Worm (Caenorhabditis elegans) whole organism, midembryonic: ENCODE results near the gene pho-9.

Experiments
- T22C8.4 ChIP-seq: fragments of 200-800 bp; sonication (Bioruptor generic); IDR thresholded peaks from 2 replicates; pipeline ENCODE4 v1.3.6; 2022; ENCODE audit warnings: missing genetic modification characterization, missing compliant biosample characterization
- cog-1 ChIP-seq: sonication (generic microtip); optimal IDR thresholded peaks from 2 replicates; lab custom pipeline; 2016; ENCODE audit warnings: missing genetic modification characterization, missing compliant biosample characterization
- flt-1 ChIP-seq: fragments of 200-800 bp; sonication (Bioruptor generic); IDR thresholded peaks from 2 replicates; pipeline ENCODE4 v1.3.6; 2022; ENCODE audit warnings: missing genetic modification characterization, missing compliant biosample characterization
- klf-2 ChIP-seq: fragments of 200-800 bp; sonication (Bioruptor generic); conservative IDR thresholded peaks from 2 replicates; pipeline ENCODE4 v1.3.6; 2022; ENCODE audit warnings: missing genetic modification reagents, missing genetic modification characterization, missing compliant biosample characterization
- med-1 ChIP-seq: sonication (generic microtip); optimal IDR thresholded peaks from 2 replicates; lab custom pipeline; 2017; ENCODE audit warnings: missing genetic modification characterization, mild to moderate bottlenecking, missing compliant biosample characterization, antibody characterized with exemption, missing genetic modification reagents; ENCODE audit not compliant: insufficient read depth
- ref-1 ChIP-seq: fragments of 200-800 bp; sonication (Bioruptor generic); conservative IDR thresholded peaks from 2 replicates; pipeline ENCODE4 v1.3.6; 2022; ENCODE audit warnings: missing genetic modification reagents, missing genetic modification characterization, missing compliant biosample characterization
- tab-1 ChIP-seq: fragments of 200-800 bp; sonication (Bioruptor generic); IDR thresholded peaks from 2 replicates; pipeline ENCODE4 v1.3.6; 2022; ENCODE audit warnings: missing genetic modification characterization, missing compliant biosample characterization
- ztf-23 ChIP-seq: fragments of 200-800 bp; sonication (Bioruptor generic); IDR thresholded peaks from 2 replicates; pipeline ENCODE4 v1.3.6; 2022; ENCODE audit warnings: missing genetic modification reagents, missing genetic modification characterization, missing compliant biosample characterization
- ztf-29 ChIP-seq: fragments of 200-800 bp; sonication (Bioruptor generic); IDR thresholded peaks from 2 replicates; pipeline ENCODE4 v1.3.6; 2022; ENCODE audit warnings: missing genetic modification reagents, missing genetic modification characterization, missing compliant biosample characterization

pho-9 gene

ce11 chrIII:2756260-2756659, 4.4 kb downstream of the pho-9 start, which contains the start of gene gldi-9:
gldi-9 (minus strand) TSS chrIII:2756360.
- no peak for TF ChIP-seq T22C8.4 (GFP tag; lab: Robert Waterston, UW)
- TF ChIP-seq tab-1 (GFP tag; lab: Robert Waterston, UW), result no peak
- TF ChIP-seq klf-2 (GFP tag; lab: Robert Waterston, UW), result no peak
- TF ChIP-seq med-1, result no peak
- 0 out of 2 replicates have a peak, but pooled peaks have one; percentile 35 for TF ChIP-seq flt-1 (GFP tag; lab: Robert Waterston, UW)

DNA sequence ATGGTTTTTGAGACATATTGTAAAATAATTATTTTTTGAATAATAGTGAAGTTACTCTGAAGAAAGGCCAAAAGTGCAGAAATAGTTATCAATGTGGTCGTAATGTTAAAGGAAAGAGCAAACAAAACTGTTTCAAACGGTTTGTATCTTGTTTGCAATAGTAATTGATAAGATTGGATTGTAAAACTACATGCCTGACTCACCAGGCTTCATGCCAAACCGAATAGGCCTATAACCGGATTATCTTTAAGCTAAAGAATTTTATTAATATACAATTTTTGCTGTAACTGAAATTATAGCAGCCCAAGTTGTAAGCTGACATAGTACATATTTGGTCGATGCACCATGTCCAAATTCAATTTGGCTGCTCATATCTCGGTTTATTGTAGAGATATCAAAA, 14.1 kb downstream of the pho-9 start, which contains the start of gene Y71H2AM.14:
TSS of gene Y71H2AM.14 (minus strand) at position 101 of the 400 bp plus-strand sequence.
- no peak for TF ChIP-seq ref-1 (GFP tag; lab: Robert Waterston, UW)
- TF ChIP-seq klf-2 (GFP tag; lab: Robert Waterston, UW), result no peak
- TF ChIP-seq med-1, result no peak
- no peak for TF ChIP-seq ztf-29
- no peak for TF ChIP-seq T22C8.4 (GFP tag; lab: Robert Waterston, UW)
- no peak for TF ChIP-seq tab-1 (GFP tag; lab: Robert Waterston, UW)
- TF ChIP-seq flt-1 (GFP tag; lab: Robert Waterston, UW), result no peak
- TF ChIP-seq ztf-23 (GFP tag; lab: Robert Waterston, UW), result no peak

DNA sequence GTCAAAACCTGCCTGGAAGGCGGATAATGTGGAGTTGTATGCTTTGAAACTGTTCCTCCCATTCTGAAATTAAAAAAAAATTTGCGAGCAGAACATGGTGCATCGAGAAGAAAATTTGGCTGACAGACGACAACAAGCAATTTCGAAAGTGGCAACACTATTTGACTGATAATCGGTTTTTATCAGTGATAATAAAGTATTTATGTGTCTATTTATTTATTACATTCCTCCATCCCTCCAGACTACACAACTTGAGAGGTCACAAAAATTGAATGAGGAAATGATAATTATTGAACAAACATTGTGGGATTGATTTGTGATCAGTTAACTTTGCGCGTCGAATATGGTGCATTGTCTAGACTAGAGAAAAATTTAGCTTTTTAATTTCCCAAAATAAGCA, 21.1 kb downstream of the pho-9 start, which contains the start of gene cest-25:
TSS of gene cest-25 (minus strand) at position 63 of the 400 bp plus-strand sequence.
- TF ChIP-seq med-1 (no peak), T22C8.4 (GFP tag; lab: Robert Waterston, UW) (no peak), tab-1 (GFP tag; lab: Robert Waterston, UW) (no peak), cog-1 (tag; lab: Kevin White, UChicago) (no peak), flt-1 (GFP tag; lab: Robert Waterston, UW) (no peak), ref-1 (GFP tag; lab: Robert Waterston, UW) (no peak), ztf-29 (no peak)

- TF ChIP-seq tab-1 (GFP tag; lab: Robert Waterston, UW) (no peak), cog-1 (tag; lab: Kevin White, UChicago) (no peak), med-1 (no peak), flt-1 (GFP tag; lab: Robert Waterston, UW) (no peak), ztf-29 (no peak), ref-1 (GFP tag; lab: Robert Waterston, UW) (no peak), klf-2 (GFP tag; lab: Robert Waterston, UW) (no peak), T22C8.4 (GFP tag; lab: Robert Waterston, UW) (no peak)
These were observed 26.9 kb downstream of the pho-9 start, which contains the start of gene Y71H2AM.12 for ce11 chrIII:2733606-2734183. Y71H2AM.12 (minus strand) TSS chrIII:2734091.

DNA sequence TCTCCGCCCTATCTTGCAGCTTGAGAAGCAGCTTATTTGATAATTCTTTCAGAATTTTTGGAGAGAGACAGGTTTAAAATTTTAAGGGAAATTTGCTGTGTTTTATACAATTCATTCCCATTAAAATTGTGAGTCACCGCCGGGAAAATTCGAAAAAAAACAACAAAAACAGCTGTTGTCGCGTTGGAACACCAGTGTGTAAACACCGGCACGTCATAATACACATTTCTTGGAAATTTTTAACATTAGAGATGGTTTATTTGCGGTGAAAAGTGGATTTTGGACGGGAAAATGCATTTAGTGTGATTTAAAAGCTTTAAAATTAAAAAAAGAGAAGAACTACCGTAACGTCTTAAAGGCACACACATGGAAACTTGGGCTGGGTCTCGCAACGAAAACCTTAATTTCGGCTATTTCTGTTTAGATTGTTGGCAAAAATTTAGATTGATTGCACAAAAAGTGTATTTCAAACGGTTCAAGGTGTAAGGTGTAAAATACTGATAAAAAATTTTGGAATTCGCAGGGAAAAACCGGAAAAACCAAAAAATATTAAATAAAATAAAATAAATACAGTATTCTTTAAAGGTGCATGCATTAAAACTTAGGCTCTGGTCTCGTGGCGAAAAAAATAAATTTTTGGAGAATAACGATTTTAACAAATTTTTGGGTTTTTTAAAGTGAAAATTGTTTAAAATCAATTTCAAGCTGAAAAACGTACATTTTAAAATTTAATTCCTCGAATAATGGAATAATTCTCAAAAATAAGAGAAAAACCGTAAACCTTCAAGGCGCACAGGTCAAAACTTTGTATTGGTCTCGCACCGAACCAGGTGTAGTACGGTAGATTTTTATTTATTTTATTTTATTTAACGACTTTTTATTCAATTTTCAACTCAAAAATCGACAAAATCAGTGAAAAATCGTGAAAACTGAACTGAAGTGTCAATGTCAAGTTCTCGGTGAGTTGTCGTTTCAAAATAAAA, 35.1 kb downstream of the pho-9 start, which contains the start of gene cosa-1:
TSS of gene cosa-1 (plus strand) at position 896 of the 983 bp plus-strand sequence.
- no peak for TF ChIP-seq T22C8.4 (GFP tag; lab: Robert Waterston, UW)
- no peak for TF ChIP-seq flt-1 (GFP tag; lab: Robert Waterston, UW)

DNA sequence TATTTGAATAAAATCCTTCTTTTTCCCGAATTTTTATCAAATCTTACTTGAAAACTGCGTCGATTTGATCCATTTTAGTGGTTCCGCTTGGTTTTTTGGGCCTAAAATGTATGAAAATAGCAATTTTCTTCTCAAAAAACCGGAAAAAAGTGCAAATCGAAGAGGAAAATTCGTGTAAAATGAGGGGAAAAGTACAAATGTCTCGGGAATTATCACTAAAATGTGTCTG, 35.7 kb downstream of the pho-9 start, which contains the start of gene Y71H2AM.11:
TSS of gene Y71H2AM.11 (minus strand) at position 101 of the 229 bp plus-strand sequence.
- TF ChIP-seq flt-1 (GFP tag; lab: Robert Waterston, UW), result no peak
- no peak for TF ChIP-seq T22C8.4 (GFP tag; lab: Robert Waterston, UW)
- TF ChIP-seq ref-1 (GFP tag; lab: Robert Waterston, UW), result no peak
- TF ChIP-seq med-1, result no peak
- no peak for TF ChIP-seq ztf-29
- no peak for TF ChIP-seq cog-1 (tag; lab: Kevin White, UChicago)
- TF ChIP-seq ztf-23 (GFP tag; lab: Robert Waterston, UW), result no peak

DNA sequence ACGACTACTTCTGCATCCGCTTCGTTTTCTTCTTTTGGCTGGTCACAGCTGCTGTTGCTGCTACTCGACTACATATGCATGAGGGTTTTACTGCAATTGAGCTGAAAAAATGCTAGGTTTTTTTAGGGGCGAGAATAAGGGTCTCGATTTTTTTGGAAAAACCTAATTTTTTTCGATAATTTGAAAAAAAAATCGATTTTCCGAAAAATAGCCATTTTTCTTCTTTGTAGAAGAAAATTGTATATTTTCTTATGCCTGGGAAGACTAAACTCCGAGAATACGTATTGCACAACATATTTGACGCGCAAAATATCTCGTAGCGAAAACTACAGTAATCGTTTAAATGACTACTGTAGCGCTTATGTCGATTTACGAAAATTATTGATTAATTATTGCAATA, 44.1 kb downstream of the pho-9 start, which contains the start of gene tmem-132:
TSS of gene tmem-132 (minus strand) at position 101 of the 400 bp plus-strand sequence.
- TF ChIP-seq ztf-29 (no peak), ztf-23 (GFP tag; lab: Robert Waterston, UW) (no peak), tab-1 (GFP tag; lab: Robert Waterston, UW) (no peak), klf-2 (GFP tag; lab: Robert Waterston, UW) (no peak), cog-1 (tag; lab: Kevin White, UChicago) (no peak), T22C8.4 (GFP tag; lab: Robert Waterston, UW) (no peak)

DNA sequence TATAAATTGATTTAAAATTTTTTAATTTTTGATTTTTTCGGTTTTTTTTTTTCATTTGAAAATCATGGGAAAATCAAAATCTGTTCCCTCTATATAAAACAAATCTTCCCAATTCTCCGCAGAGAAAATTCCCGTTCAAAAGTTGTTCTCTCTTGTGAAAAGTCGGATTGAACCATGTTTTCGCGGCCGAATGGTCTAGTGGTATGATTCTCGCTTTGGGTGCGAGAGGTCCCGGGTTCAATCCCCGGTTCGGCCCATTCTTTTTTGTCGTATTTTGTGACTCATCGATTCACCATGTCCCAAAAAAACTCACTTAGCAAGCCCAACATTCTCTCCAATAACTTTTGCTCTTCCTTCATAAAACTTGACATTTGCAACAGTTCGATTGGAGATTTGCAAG, 49.1 kb downstream of the pho-9 start:
- no peak for TF ChIP-seq T22C8.4 (GFP tag; lab: Robert Waterston, UW)
- TF ChIP-seq ztf-23 (GFP tag; lab: Robert Waterston, UW), result 0 out of 2 replicates have a peak, but pooled peaks have one; percentile 31
- no peak for TF ChIP-seq med-1

ce11 chrIII:2710211-2710610, 50.4 kb downstream of the pho-9 start:
- no peak for TF ChIP-seq flt-1 (GFP tag; lab: Robert Waterston, UW)
- TF ChIP-seq ref-1 (GFP tag; lab: Robert Waterston, UW), result no peak
- TF ChIP-seq tab-1 (GFP tag; lab: Robert Waterston, UW), result no peak
- TF ChIP-seq ztf-29, result no peak
- no peak for TF ChIP-seq cog-1 (tag; lab: Kevin White, UChicago)
- no peak for TF ChIP-seq T22C8.4 (GFP tag; lab: Robert Waterston, UW)
- TF ChIP-seq ztf-23 (GFP tag; lab: Robert Waterston, UW), result no peak
- TF ChIP-seq med-1, result no peak
- TF ChIP-seq klf-2 (GFP tag; lab: Robert Waterston, UW), result no peak
